Fruit fly (Drosophila melanogaster) whole organism, embryonic: Measurements from ENCODE around the gene CG2124.
A peak's percentile ranks its signal among the peaks of the same experiment; 100 is the strongest.

Source experiments
- Atf6 ChIP-seq: fragments of 200-800 bp; sonication (Bioruptor generic); IDR thresholded peaks from 2 replicates; pipeline ENCODE4 v1.3.6; 2022; ENCODE audit warnings: missing biosample characterization, missing genetic modification characterization
- Awh ChIP-seq: fragments of 200-800 bp; sonication (Bioruptor generic); IDR thresholded peaks from 2 replicates; pipeline ENCODE4, ENCODE4 v1.3.6; 2022; ENCODE audit warnings: missing biosample characterization, missing genetic modification characterization
- CG1024 ChIP-seq: fragments of 200-800 bp; sonication (Bioruptor generic); IDR thresholded peaks from 2 replicates; pipeline ENCODE4 v1.3.6; 2022; ENCODE audit warnings: missing biosample characterization, missing genetic modification characterization
- CG11398 ChIP-seq: fragments of 200-800 bp; sonication (Bioruptor generic); optimal IDR thresholded peaks from 2 replicates; lab custom pipeline; 2016; ENCODE audit warnings: missing biosample characterization, missing genetic modification characterization
- CG11456 ChIP-seq: fragments of 200-800 bp; sonication (Bioruptor generic); IDR thresholded peaks from 3 replicates; pipeline ENCODE4 v1.3.6; 2022; ENCODE audit warnings: missing biosample characterization, missing genetic modification characterization
- CG11560 ChIP-seq: fragments of 200-800 bp; sonication (Bioruptor generic); IDR thresholded peaks from 3 replicates; pipeline ENCODE4 v1.3.6; 2022; ENCODE audit warnings: missing biosample characterization, missing genetic modification characterization
- CG12219 ChIP-seq: fragments of 200-800 bp; sonication (Bioruptor generic); optimal IDR thresholded peaks from 3 replicates; lab custom pipeline; 2018; ENCODE audit warnings: missing biosample characterization, mild to moderate bottlenecking, missing genetic modification characterization
- CG13123 ChIP-seq: fragments of 200-800 bp; sonication (Bioruptor generic); optimal IDR thresholded peaks from 2 replicates; lab custom pipeline; 2016; ENCODE audit warnings: missing biosample characterization, missing genetic modification characterization
- CG1647 ChIP-seq: fragments of 200-800 bp; sonication (Bioruptor generic); optimal IDR thresholded peaks from 3 replicates; lab custom pipeline; 2016; ENCODE audit warnings: missing biosample characterization, missing genetic modification characterization
- CG17328 ChIP-seq: fragments of 200-800 bp; sonication (Bioruptor generic); IDR thresholded peaks from 2 replicates; pipeline ENCODE4 v1.3.6; 2022; ENCODE audit warnings: missing biosample characterization, missing genetic modification characterization
- CG1792 ChIP-seq: fragments of 200-800 bp; sonication (Bioruptor generic); optimal IDR thresholded peaks from 2 replicates; lab custom pipeline; 2016; ENCODE audit warnings: missing biosample characterization, missing genetic modification characterization
- CG1832 ChIP-seq: fragments of 200-800 bp; sonication (Bioruptor generic); optimal IDR thresholded peaks from 2 replicates; lab custom pipeline; 2017; ENCODE audit warnings: missing biosample characterization, mild to moderate bottlenecking, missing genetic modification characterization, inconsistent platforms
- CG18764 ChIP-seq: fragments of 200-800 bp; sonication (Bioruptor generic); optimal IDR thresholded peaks from 3 replicates; lab custom pipeline; 2016; ENCODE audit warnings: missing biosample characterization, missing genetic modification characterization
- CG2199 ChIP-seq: fragments of 200-800 bp; sonication (Bioruptor generic); IDR thresholded peaks from 3 replicates; pipeline ENCODE4 v1.3.6; 2022; ENCODE audit warnings: missing biosample characterization, missing genetic modification characterization
- CG2889 ChIP-seq: fragments of 200-800 bp; sonication (Bioruptor generic); IDR thresholded peaks from 3 replicates; pipeline ENCODE4 v1.3.6; 2022; ENCODE audit warnings: missing biosample characterization, missing genetic modification characterization
- CG30020 ChIP-seq: fragments of 200-800 bp; optimal IDR thresholded peaks from 2 replicates; lab custom pipeline; 2019; ENCODE audit warnings: missing biosample characterization, mild to moderate bottlenecking, missing genetic modification characterization, moderate library complexity
- CG6689 ChIP-seq: fragments of 200-800 bp; sonication (Bioruptor generic); IDR thresholded peaks from 2 replicates; pipeline ENCODE4 v1.3.6; 2022; ENCODE audit warnings: missing biosample characterization, missing genetic modification characterization
- CG7357 ChIP-seq: fragments of 200-800 bp; sonication (Bioruptor generic); IDR thresholded peaks from 3 replicates; pipeline ENCODE4 v1.3.6; 2022; ENCODE audit warnings: missing biosample characterization, missing genetic modification characterization
- CG8359 ChIP-seq: fragments of 200-800 bp; sonication (Bioruptor generic); optimal IDR thresholded peaks from 2 replicates; lab custom pipeline; 2017; ENCODE audit warnings: missing biosample characterization, mild to moderate bottlenecking, missing genetic modification characterization, borderline replicate concordance
- Chrac-16 ChIP-seq: fragments of 200-800 bp; sonication (Bioruptor generic); optimal IDR thresholded peaks from 3 replicates; lab custom pipeline; 2016; ENCODE audit warnings: missing biosample characterization, missing genetic modification characterization
- D19A ChIP-seq: fragments of 200-800 bp; optimal IDR thresholded peaks from 3 replicates; lab custom pipeline; 2019; ENCODE audit warnings: missing biosample characterization, mild to moderate bottlenecking, missing genetic modification characterization, moderate library complexity
- D19B ChIP-seq: fragments of 200-800 bp; sonication (Bioruptor generic); optimal IDR thresholded peaks from 2 replicates; lab custom pipeline; 2017; ENCODE audit warnings: missing biosample characterization, mild to moderate bottlenecking, missing genetic modification characterization
- Gsc ChIP-seq: fragments of 200-800 bp; sonication (Bioruptor generic); IDR thresholded peaks from 2 replicates; pipeline ENCODE4 v1.3.6; 2022; ENCODE audit warnings: missing biosample characterization, missing genetic modification characterization
- HLH3B ChIP-seq: fragments of 200-800 bp; sonication (Bioruptor generic); IDR thresholded peaks from 2 replicates; pipeline ENCODE4 v1.3.6; 2022; ENCODE audit warnings: missing biosample characterization, missing genetic modification characterization
- Kr ChIP-seq: fragments of 200-800 bp; sonication (Bioruptor generic); optimal IDR thresholded peaks from 2 replicates; lab custom pipeline; 2017; ENCODE audit warnings: missing biosample characterization, mild to moderate bottlenecking, missing genetic modification characterization
- Med ChIP-seq: fragments of 200-800 bp; sonication (Bioruptor generic); peaks from one replicate; lab custom pipeline; 2016; ENCODE audit warnings: missing biosample characterization, missing genetic modification characterization, mild to moderate bottlenecking, inconsistent platforms, moderate library complexity
- NC2α ChIP-seq: fragments of 200-800 bp; sonication (Bioruptor generic); optimal IDR thresholded peaks from 2 replicates; lab custom pipeline; 2016; ENCODE audit warnings: missing biosample characterization, missing genetic modification characterization
- Tbp ChIP-seq: fragments of >200 bp; optimal IDR thresholded peaks from 2 replicates; lab custom pipeline; 2018; ENCODE audit warnings: missing biosample characterization, missing genetic modification characterization
- aop ChIP-seq: fragments of 200-800 bp; sonication (Bioruptor generic); IDR thresholded peaks from 2 replicates; pipeline ENCODE4 v1.3.6; 2022; ENCODE audit warnings: missing biosample characterization, missing genetic modification characterization
- ara ChIP-seq: fragments of 200-800 bp; sonication (Bioruptor generic); IDR thresholded peaks from 2 replicates; pipeline ENCODE4 v1.3.6; 2022; ENCODE audit warnings: missing biosample characterization, missing genetic modification characterization
- cato ChIP-seq: fragments of 200-800 bp; sonication (Bioruptor generic); optimal IDR thresholded peaks from 2 replicates; lab custom pipeline; 2016; ENCODE audit warnings: missing biosample characterization, missing genetic modification characterization, borderline replicate concordance
- cg ChIP-seq: fragments of 200-800 bp; sonication (Bioruptor generic); optimal IDR thresholded peaks from 3 replicates; lab custom pipeline; 2019; ENCODE audit warnings: missing biosample characterization, mild to moderate bottlenecking, missing genetic modification characterization, moderate library complexity
- ci ChIP-seq: fragments of 200-800 bp; sonication (Bioruptor generic); IDR thresholded peaks from 3 replicates; pipeline ENCODE4 v1.3.6; 2022; ENCODE audit warnings: missing biosample characterization, missing genetic modification characterization
- esg ChIP-seq: fragments of 200-800 bp; sonication (Bioruptor generic); conservative IDR thresholded peaks from 2 replicates; pipeline ENCODE4 v1.3.6; 2022; ENCODE audit warnings: missing biosample characterization, missing genetic modification characterization
- fd102C ChIP-seq: fragments of 200-800 bp; sonication (Bioruptor generic); optimal IDR thresholded peaks from 2 replicates; lab custom pipeline; 2018; ENCODE audit warnings: missing biosample characterization, mild to moderate bottlenecking, missing genetic modification characterization, moderate library complexity
- gcm2 ChIP-seq: fragments of 200-800 bp; sonication (Bioruptor generic); optimal IDR thresholded peaks from 2 replicates; lab custom pipeline; 2016; ENCODE audit warnings: missing biosample characterization, missing genetic modification characterization
- grau ChIP-seq: fragments of 200-800 bp; optimal IDR thresholded peaks from 3 replicates; lab custom pipeline; 2019; ENCODE audit warnings: missing biosample characterization, mild to moderate bottlenecking, missing genetic modification characterization, moderate library complexity
- gro ChIP-seq: fragments of 200-800 bp; sonication (Bioruptor generic); optimal IDR thresholded peaks from 2 replicates; lab custom pipeline; 2016; ENCODE audit warnings: missing biosample characterization, missing genetic modification characterization
- jing ChIP-seq: fragments of 200-800 bp; sonication (Bioruptor generic); optimal IDR thresholded peaks from 2 replicates; lab custom pipeline; 2018; ENCODE audit warnings: missing biosample characterization, mild to moderate bottlenecking, missing genetic modification characterization
- knrl ChIP-seq: fragments of 200-800 bp; sonication (Bioruptor generic); IDR thresholded peaks from 3 replicates; pipeline ENCODE4 v1.3.6; 2022; ENCODE audit warnings: missing biosample characterization, missing genetic modification characterization; ENCODE audit not compliant: partially characterized antibody
- lilli ChIP-seq: fragments of 200-800 bp; sonication (Bioruptor generic); optimal IDR thresholded peaks from 3 replicates; lab custom pipeline; 2016; ENCODE audit warnings: missing biosample characterization, missing genetic modification characterization
- nau ChIP-seq: fragments of 200-800 bp; sonication (Bioruptor generic); optimal IDR thresholded peaks from 3 replicates; lab custom pipeline; 2017; ENCODE audit warnings: missing biosample characterization, mild to moderate bottlenecking, missing genetic modification characterization, missing genetic modification reagents
- nom ChIP-seq: fragments of 200-800 bp; sonication (Bioruptor generic); optimal IDR thresholded peaks from 2 replicates; lab custom pipeline; 2017; ENCODE audit warnings: missing biosample characterization, missing genetic modification characterization, mild to moderate bottlenecking, moderate library complexity, missing genetic modification reagents
- p53 ChIP-seq: fragments of 200-800 bp; sonication (Bioruptor generic); optimal IDR thresholded peaks from 2 replicates; lab custom pipeline; 2016; ENCODE audit warnings: missing biosample characterization, missing genetic modification characterization
- psq ChIP-seq: fragments of 200-800 bp; sonication (Bioruptor generic); optimal IDR thresholded peaks from 2 replicates; lab custom pipeline; 2017; ENCODE audit warnings: missing biosample characterization, missing genetic modification characterization
- rib ChIP-seq: fragments of 200-800 bp; sonication (Bioruptor generic); IDR thresholded peaks from 2 replicates; pipeline ENCODE4 v1.3.6; 2022; ENCODE audit warnings: missing biosample characterization, missing genetic modification characterization
- sd ChIP-seq: fragments of 200-800 bp; sonication (Bioruptor generic); optimal IDR thresholded peaks from 3 replicates; lab custom pipeline; 2018; ENCODE audit warnings: missing biosample characterization, mild to moderate bottlenecking, missing genetic modification characterization, moderate library complexity
- shn ChIP-seq: fragments of 200-800 bp; sonication (Bioruptor generic); optimal IDR thresholded peaks from 3 replicates; lab custom pipeline; 2016; ENCODE audit warnings: missing biosample characterization, missing genetic modification characterization
- sima ChIP-seq: fragments of 200-800 bp; sonication (Bioruptor generic); optimal IDR thresholded peaks from 2 replicates; lab custom pipeline; 2016; ENCODE audit warnings: missing biosample characterization, missing genetic modification characterization
- sna ChIP-seq: fragments of 200-800 bp; sonication (Bioruptor generic); IDR thresholded peaks from 2 replicates; pipeline ENCODE4 v1.3.6; 2022; ENCODE audit warnings: missing biosample characterization, missing genetic modification characterization; ENCODE audit not compliant: partially characterized antibody
- wor ChIP-seq: fragments of 200-800 bp; sonication (Bioruptor generic); IDR thresholded peaks from 2 replicates; pipeline ENCODE4 v1.3.6; 2022; ENCODE audit warnings: missing biosample characterization, missing genetic modification characterization
- z ChIP-seq: fragments of 200-800 bp; sonication (Bioruptor generic); IDR thresholded peaks from 3 replicates; pipeline ENCODE4 v1.3.6; 2022; ENCODE audit warnings: missing biosample characterization, missing genetic modification characterization
- zf30C ChIP-seq: fragments of 200-800 bp; sonication (Bioruptor generic); optimal IDR thresholded peaks from 3 replicates; lab custom pipeline; 2018; ENCODE audit warnings: missing biosample characterization, mild to moderate bottlenecking, missing genetic modification characterization

The CG2124 gene

dm6 chrX:10601479-10601921 lies 5.6 kb downstream of the CG2124 start (continued):
- TF ChIP-seq ara (GFP tag; lab: Robert Waterston, UW) (no peak), p53 (GFP tag; lab: Kevin White, UChicago) (no peak), NC2α (GFP tag; lab: Kevin White, UChicago) (no peak), zf30C (GFP tag; lab: Kevin White, UChicago) (no peak), CG2199 (GFP tag; lab: Robert Waterston, UW) (no peak), nom (GFP tag; lab: Kevin White, UChicago) (no peak), CG18764 (peak; percentile 3), nau (no peak), cato (GFP tag; lab: Kevin White, UChicago) (peak; percentile 34), CG11456 (GFP tag; lab: Robert Waterston, UW) (peak; percentile 75), shn (no peak), D19A (tag; lab: Kevin White, UChicago) (no peak), Med (GFP tag; lab: Kevin White, UChicago) (peak; percentile 90), CG2889 (GFP tag; lab: Robert Waterston, UW) (no peak), rib (GFP tag; lab: Robert Waterston, UW) (no peak), CG13123 (no peak), CG17328 (GFP tag; lab: Robert Waterston, UW) (no peak), z (GFP tag; lab: Robert Waterston, UW) (no peak), D19B (GFP tag; lab: Kevin White, UChicago) (no peak), Awh (GFP tag; lab: Robert Waterston, UW) (no peak), grau (tag; lab: Kevin White, UChicago) (peak; percentile 52), esg (GFP tag; lab: Robert Waterston, UW) (no peak), CG1832 (no peak), CG1647 (GFP tag; lab: Kevin White, UChicago) (no peak), CG11560 (tag; lab: Robert Waterston, UW) (no peak; the same call in 2 of the 3 replicates), Tbp (no peak), CG8359 (no peak), wor (no peak), psq (GFP tag; lab: Kevin White, UChicago) (no peak), knrl (GFP tag; lab: Robert Waterston, UW) (no peak), jing (GFP tag; lab: Kevin White, UChicago) (no peak), CG1024 (GFP tag; lab: Robert Waterston, UW) (no peak), Gsc (no peak), sd (tag; lab: Kevin White, UChicago) (no peak), aop (no peak), Kr (GFP tag; lab: Kevin White, UChicago) (no peak), lilli (peak; percentile 31), CG30020 (tag; lab: Kevin White, UChicago) (no peak), ci (GFP tag; lab: Robert Waterston, UW) (peak; percentile 72; the same call in 2 of the 3 replicates), Chrac-16 (peak; percentile 27), CG7357 (GFP tag; lab: Robert Waterston, UW) (no peak), fd102C (GFP tag; lab: Kevin White, UChicago) (no peak), Atf6 (0 out of 2 replicates have a peak, but pooled peaks have one; percentile 9), gro (no peak), CG12219 (GFP tag; lab: Kevin White, UChicago) (no peak), HLH3B (peak; percentile 32; the same call in 1 of the 2 replicates), cg (GFP tag; lab: Kevin White, UChicago) (no peak), sima (GFP tag; lab: Kevin White, UChicago) (no peak), sna (no peak), CG11398 (GFP tag; lab: Kevin White, UChicago) (no peak), CG1792 (GFP tag; lab: Kevin White, UChicago) (no peak), gcm2 (GFP tag; lab: Kevin White, UChicago) (no peak), CG6689 (GFP tag; lab: Robert Waterston, UW) (no peak)
